Worm (Caenorhabditis elegans): ENCODE measurements around the gene mpst-2.

The mpst-2 gene

ce11 chrV:14910758-14911157 lies 17.5 kb upstream of the mpst-2 start:
- TF ChIP-seq snpc-1.1 (tag; optimal IDR thresholded peaks at IDR 0.05; ENCODE audit: insufficient read depth) (no peak), F23B12.7 (tag; optimal IDR thresholded peaks at IDR 0.05; ENCODE audit: insufficient read depth) (no peak)

ce11 chrV:14909331-14909835 lies 16.1 kb upstream of the mpst-2 start, which contains the start of gene H12D21.9:
Gene H12D21.9, minus strand, starts transcription at chrV:14909478.
- no peak for TF ChIP-seq cebp-2 (GFP tag; IDR thresholded peaks at IDR 0.05)
- TF ChIP-seq aptf-3 (GFP tag; IDR thresholded peaks at IDR 0.05), result no peak
- TF ChIP-seq mcd-1 (GFP tag; IDR thresholded peaks at IDR 0.05), result no peak
- no peak for TF ChIP-seq F33H1.4 (GFP tag; IDR thresholded peaks at IDR 0.05)

DNA sequence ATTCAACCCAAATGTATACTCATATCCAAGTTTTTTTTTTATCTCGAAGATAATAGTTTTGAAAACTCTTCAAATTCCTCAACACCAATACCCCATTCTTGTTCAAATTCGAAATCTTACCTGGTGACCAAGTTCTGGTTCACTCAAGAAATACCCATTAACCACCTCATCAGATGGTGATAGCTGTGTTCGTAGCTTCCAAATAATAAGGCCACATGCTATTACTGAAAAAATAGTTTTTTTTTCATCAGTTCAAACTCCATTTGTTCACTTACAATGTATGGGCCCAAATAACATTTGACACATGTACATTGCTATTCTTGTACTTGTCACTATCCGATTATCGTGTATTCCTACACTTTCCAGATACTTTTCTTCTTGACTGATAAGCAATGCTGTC lies 14.2 kb upstream of the mpst-2 start:
- TF ChIP-seq F33H1.4 (GFP tag; IDR thresholded peaks at IDR 0.05) (no peak), akir-1 (GFP tag; optimal IDR thresholded peaks at IDR 0.05) (no peak), lin-54 (GFP tag; optimal IDR thresholded peaks at IDR 0.05) (no peak), fkh-3 (tag; optimal IDR thresholded peaks at IDR 0.05) (no peak), F37B4.10 (GFP tag; IDR thresholded peaks at IDR 0.05) (no peak)

- no peak for TF ChIP-seq attf-5 (GFP tag; optimal IDR thresholded peaks at IDR 0.05)
- no peak for TF ChIP-seq F57A8.1 (GFP tag; optimal IDR thresholded peaks at IDR 0.05)
- TF ChIP-seq him-1 (tag; optimal IDR thresholded peaks at IDR 0.05), result no peak
- TF ChIP-seq lin-26 (GFP tag; IDR thresholded peaks at IDR 0.05), result no peak
- TF ChIP-seq tlf-1 (GFP tag; optimal IDR thresholded peaks at IDR 0.05), result no peak
- TF ChIP-seq unc-130 (GFP tag; optimal IDR thresholded peaks at IDR 0.05), result no peak
- no peak for TF ChIP-seq C17E4.6 (GFP tag; IDR thresholded peaks at IDR 0.05)
- no peak for TF ChIP-seq T07F8.4 (tag; optimal IDR thresholded peaks at IDR 0.05)
- no peak for TF ChIP-seq atf-7 (tag; optimal IDR thresholded peaks at IDR 0.05)
Measured at ce11 chrV:14900905-14901304, 7.7 kb upstream of the mpst-2 start.

ce11 chrV:14899545-14899944 lies 6.3 kb upstream of the mpst-2 start, which contains the start of gene H12D21.10:
Gene H12D21.10, plus strand, starts transcription at chrV:14899804.
- TF ChIP-seq nhr-27 (tag; optimal IDR thresholded peaks at IDR 0.05) (no peak), hmg-1.2 (GFP tag; IDR thresholded peaks at IDR 0.05) (peak; percentile 79), nhr-80 (tag; optimal IDR thresholded peaks at IDR 0.05) (peak; percentile 2)

DNA sequence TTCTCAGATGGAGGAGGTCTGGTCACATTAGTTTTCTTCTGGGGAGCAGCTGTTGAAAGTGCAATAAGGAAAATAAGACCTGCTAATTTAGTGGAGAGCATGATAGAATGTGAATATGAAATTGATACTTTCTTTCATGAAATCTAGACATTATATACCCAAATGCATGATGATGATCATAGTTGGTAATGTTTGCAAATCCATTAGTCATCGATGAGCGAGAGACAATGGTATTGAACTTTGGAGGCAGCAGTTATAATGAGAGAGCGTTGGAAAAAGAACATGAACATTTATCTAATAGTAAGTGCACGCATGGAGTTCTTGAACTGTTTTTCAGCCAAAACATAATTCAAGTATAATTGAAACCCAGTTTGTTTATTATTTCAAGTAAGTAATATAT lies 4.5 kb upstream of the mpst-2 start, which contains the start of gene H12D21.6:
H12D21.6 (minus strand) TSS at position 101 of the 400 bp plus-strand sequence.
- TF ChIP-seq ztf-6 (GFP tag; IDR thresholded peaks at IDR 0.05), result no peak
- TF ChIP-seq B0019.2 (GFP tag; conservative IDR thresholded peaks at IDR 0.05), result no peak
- TF ChIP-seq nhr-90 (tag; optimal IDR thresholded peaks at IDR 0.05), result no peak
- no peak for TF ChIP-seq ceh-91 (GFP tag; IDR thresholded peaks at IDR 0.05)

ce11 chrV:14895557-14895956 lies 2.3 kb upstream of the mpst-2 start, which contains the start of gene mpst-3:
Gene mpst-3, plus strand, starts transcription at chrV:14895647.
- TF ChIP-seq rpc-1 (optimal IDR thresholded peaks at IDR 0.05), result no peak
- no peak for TF ChIP-seq rpc-1 (tag; optimal IDR thresholded peaks at IDR 0.05)
- peak; percentile 96 for TF ChIP-seq nhr-80 (tag; optimal IDR thresholded peaks at IDR 0.05)
- no peak for TF ChIP-seq lir-1 (GFP tag; conservative IDR thresholded peaks at IDR 0.05)
- no peak for TF ChIP-seq mes-4 (tag; optimal IDR thresholded peaks at IDR 0.05)
- TF ChIP-seq nfya-2 (GFP tag; IDR thresholded peaks at IDR 0.05), result no peak
- TF ChIP-seq hmg-1.2 (GFP tag; IDR thresholded peaks at IDR 0.05), result peak; percentile 61; the same call in 1 of the 2 replicates
- no peak for TF ChIP-seq egl-44 (GFP tag; IDR thresholded peaks at IDR 0.05)
- peak; percentile 57 to 89 for TF ChIP-seq let-607 (tag; optimal IDR thresholded peaks at IDR 0.05)
- peak; percentile 45 for TF ChIP-seq ets-4 (GFP tag; optimal IDR thresholded peaks at IDR 0.05)
- TF ChIP-seq B0336.3 (GFP tag; IDR thresholded peaks at IDR 0.05), result 0 out of 2 replicates have a peak, but pooled peaks have one; percentile 33
- no peak for TF ChIP-seq B0019.2 (GFP tag; conservative IDR thresholded peaks at IDR 0.05)
- TF ChIP-seq ceh-79 (tag; optimal IDR thresholded peaks at IDR 0.05), result no peak
- no peak for TF ChIP-seq akir-1 (GFP tag; optimal IDR thresholded peaks at IDR 0.05)
- no peak for TF ChIP-seq xnd-1 (tag; optimal IDR thresholded peaks at IDR 0.05)
- TF ChIP-seq pha-4 (tag; optimal IDR thresholded peaks at IDR 0.05), result no peak
- TF ChIP-seq tbp1 (GFP tag; optimal IDR thresholded peaks at IDR 0.05), result peak; percentile 17

Data from whole organism, young adult.